Fruit fly (Drosophila melanogaster) whole organism, embryonic: ENCODE measurements around the gene mRpS11.

Source experiments
- Abd-B ChIP-seq: fragments of 200-800 bp; sonication (Bioruptor generic); optimal IDR thresholded peaks from 2 replicates; lab custom pipeline; 2018; ENCODE audit warnings: missing biosample characterization, mild to moderate bottlenecking, missing genetic modification characterization, moderate library complexity
- CG10274 ChIP-seq: fragments of 200-800 bp; sonication (Bioruptor generic); optimal IDR thresholded peaks from 3 replicates; lab custom pipeline; 2017; ENCODE audit warnings: missing biosample characterization, mild to moderate bottlenecking, missing genetic modification characterization
- CG11093 ChIP-seq: fragments of 200-800 bp; sonication (Bioruptor generic); IDR thresholded peaks from 3 replicates; pipeline ENCODE4 v1.3.6; 2022; ENCODE audit warnings: missing biosample characterization, missing genetic modification characterization
- CG14441 ChIP-seq: fragments of 200-800 bp; sonication (Bioruptor generic); IDR thresholded peaks from 2 replicates; pipeline ENCODE4 v1.3.6; 2022; ENCODE audit warnings: missing biosample characterization, missing genetic modification characterization
- CG14965 ChIP-seq: fragments of 200-800 bp; sonication (Bioruptor generic); optimal IDR thresholded peaks from 2 replicates; lab custom pipeline; 2016; ENCODE audit warnings: missing biosample characterization, missing genetic modification characterization, borderline replicate concordance
- CG1603 ChIP-seq: fragments of 200-800 bp; sonication (Bioruptor generic); optimal IDR thresholded peaks from 2 replicates; lab custom pipeline; 2019; ENCODE audit warnings: missing biosample characterization, mild to moderate bottlenecking, missing genetic modification characterization, moderate library complexity
- CG16815 ChIP-seq: fragments of 200-800 bp; sonication (Bioruptor generic); optimal IDR thresholded peaks from 3 replicates; lab custom pipeline; 2017; ENCODE audit warnings: missing biosample characterization, mild to moderate bottlenecking, missing genetic modification characterization
- CG17385 ChIP-seq: fragments of 200-800 bp; sonication (Bioruptor generic); optimal IDR thresholded peaks from 3 replicates; lab custom pipeline; 2018; ENCODE audit warnings: missing biosample characterization, mild to moderate bottlenecking, missing genetic modification characterization
- CG1832 ChIP-seq: fragments of 200-800 bp; sonication (Bioruptor generic); optimal IDR thresholded peaks from 2 replicates; lab custom pipeline; 2017; ENCODE audit warnings: missing biosample characterization, mild to moderate bottlenecking, missing genetic modification characterization, inconsistent platforms
- CG18764 ChIP-seq: fragments of 200-800 bp; sonication (Bioruptor generic); optimal IDR thresholded peaks from 3 replicates; lab custom pipeline; 2016; ENCODE audit warnings: missing biosample characterization, missing genetic modification characterization
- CG2120 ChIP-seq: fragments of 200-800 bp; sonication (Bioruptor generic); optimal IDR thresholded peaks from 3 replicates; lab custom pipeline; 2016; ENCODE audit warnings: missing biosample characterization, missing genetic modification characterization
- CG30403 ChIP-seq: fragments of 200-800 bp; sonication (Bioruptor generic); optimal IDR thresholded peaks from 3 replicates; lab custom pipeline; 2016; ENCODE audit warnings: missing biosample characterization, missing genetic modification characterization
- CG3995 ChIP-seq: fragments of 200-800 bp; sonication (Bioruptor generic); optimal IDR thresholded peaks from 3 replicates; lab custom pipeline; 2016; ENCODE audit warnings: missing biosample characterization, missing genetic modification characterization
- CG7357 ChIP-seq: fragments of 200-800 bp; sonication (Bioruptor generic); IDR thresholded peaks from 3 replicates; pipeline ENCODE4 v1.3.6; 2022; ENCODE audit warnings: missing biosample characterization, missing genetic modification characterization
- CG7786 ChIP-seq: fragments of 200-800 bp; sonication (Bioruptor generic); optimal IDR thresholded peaks from 2 replicates; lab custom pipeline; 2016; ENCODE audit warnings: missing biosample characterization, missing genetic modification characterization
- CG9797 ChIP-seq: fragments of 200-800 bp; sonication (Bioruptor generic); optimal IDR thresholded peaks from 3 replicates; lab custom pipeline; 2018; ENCODE audit warnings: missing biosample characterization, mild to moderate bottlenecking, missing genetic modification characterization
- CG9876 ChIP-seq: fragments of 200-800 bp; sonication (Bioruptor generic); optimal IDR thresholded peaks from 2 replicates; lab custom pipeline; 2016; ENCODE audit warnings: missing biosample characterization, missing genetic modification characterization
- Dip3 ChIP-seq: fragments of 200-800 bp; sonication (Bioruptor generic); optimal IDR thresholded peaks from 3 replicates; lab custom pipeline; 2016; ENCODE audit warnings: missing biosample characterization, missing genetic modification characterization
- Doc2 ChIP-seq: fragments of 200-800 bp; sonication (Bioruptor generic); IDR thresholded peaks from 2 replicates; pipeline ENCODE4 v1.3.6; 2022; ENCODE audit warnings: missing biosample characterization, missing genetic modification characterization
- GATAe ChIP-seq: fragments of 200-800 bp; sonication (Bioruptor generic); conservative IDR thresholded peaks from 2 replicates; pipeline ENCODE4 v1.3.6; 2022; ENCODE audit warnings: missing biosample characterization, missing genetic modification characterization
- Gug ChIP-seq: fragments of 200-800 bp; sonication (Bioruptor generic); IDR thresholded peaks from 4 replicates; pipeline ENCODE4 v1.3.6; 2022; ENCODE audit warnings: missing biosample characterization, missing genetic modification characterization
- HLH3B ChIP-seq: fragments of 200-800 bp; sonication (Bioruptor generic); IDR thresholded peaks from 2 replicates; pipeline ENCODE4 v1.3.6; 2022; ENCODE audit warnings: missing biosample characterization, missing genetic modification characterization
- HLHmδ ChIP-seq: fragments of 200-800 bp; sonication (Bioruptor generic); optimal IDR thresholded peaks from 2 replicates; lab custom pipeline; 2018; ENCODE audit warnings: missing biosample characterization, mild to moderate bottlenecking, missing genetic modification characterization, moderate library complexity
- Hr51 ChIP-seq, 2 experiments: fragments of 200-800 bp; sonication (Bioruptor generic); optimal IDR thresholded peaks; 2 replicates in 1 of 2; 3 replicates in 1 of 2; lab custom pipeline; 2016 to 2018; ENCODE audit warnings: missing biosample characterization in 2 of 2, missing genetic modification characterization in 2 of 2, mild to moderate bottlenecking in 1 of 2, moderate library complexity in 1 of 2
- Mes4 ChIP-seq: fragments of 200-800 bp; sonication (Bioruptor generic); optimal IDR thresholded peaks from 2 replicates; lab custom pipeline; 2016; ENCODE audit warnings: missing biosample characterization, missing genetic modification characterization
- Myb ChIP-seq: fragments of 200-800 bp; sonication (Bioruptor generic); optimal IDR thresholded peaks from 2 replicates; lab custom pipeline; 2016; ENCODE audit warnings: missing biosample characterization, missing genetic modification characterization
- Ptx1 ChIP-seq: fragments of 200-800 bp; sonication (Bioruptor generic); IDR thresholded peaks from 2 replicates; pipeline ENCODE4 v1.3.6; 2022; ENCODE audit warnings: missing biosample characterization, missing genetic modification characterization
- Side ChIP-seq: fragments of 200-800 bp; sonication (Bioruptor generic); optimal IDR thresholded peaks from 2 replicates; lab custom pipeline; 2016; ENCODE audit warnings: missing biosample characterization, missing genetic modification characterization
- Spps ChIP-seq: fragments of 200-800 bp; sonication (Bioruptor generic); optimal IDR thresholded peaks from 2 replicates; lab custom pipeline; 2018; ENCODE audit warnings: missing biosample characterization, mild to moderate bottlenecking, missing genetic modification characterization
- al ChIP-seq: fragments of 200-800 bp; sonication (Bioruptor generic); IDR thresholded peaks from 2 replicates; pipeline ENCODE4 v1.3.6; 2022; ENCODE audit warnings: missing biosample characterization, missing genetic modification characterization
- bbx ChIP-seq: fragments of 200-800 bp; sonication (Bioruptor generic); IDR thresholded peaks from 2 replicates; pipeline ENCODE4 v1.3.6; 2022; ENCODE audit warnings: missing biosample characterization, missing genetic modification characterization; ENCODE audit not compliant: partially characterized antibody
- bigmax ChIP-seq: fragments of 200-800 bp; sonication (Bioruptor generic); optimal IDR thresholded peaks from 2 replicates; lab custom pipeline; 2018; ENCODE audit warnings: missing biosample characterization, mild to moderate bottlenecking, missing genetic modification characterization
- cato ChIP-seq: fragments of 200-800 bp; sonication (Bioruptor generic); optimal IDR thresholded peaks from 2 replicates; lab custom pipeline; 2016; ENCODE audit warnings: missing biosample characterization, missing genetic modification characterization, borderline replicate concordance
- chm ChIP-seq: fragments of 200-800 bp; sonication (Bioruptor generic); IDR thresholded peaks from 2 replicates; pipeline ENCODE4 v1.3.6; 2022; ENCODE audit warnings: missing biosample characterization, missing genetic modification characterization
- chn ChIP-seq: fragments of 200-800 bp; sonication (Bioruptor generic); optimal IDR thresholded peaks from 2 replicates; lab custom pipeline; 2016; ENCODE audit warnings: missing biosample characterization, missing genetic modification characterization
- dmrt99B ChIP-seq: fragments of 200-800 bp; sonication (Bioruptor generic); optimal IDR thresholded peaks from 2 replicates; lab custom pipeline; 2018; ENCODE audit warnings: missing biosample characterization, mild to moderate bottlenecking, missing genetic modification characterization, moderate library complexity
- fd102C ChIP-seq: fragments of 200-800 bp; sonication (Bioruptor generic); optimal IDR thresholded peaks from 2 replicates; lab custom pipeline; 2018; ENCODE audit warnings: missing biosample characterization, mild to moderate bottlenecking, missing genetic modification characterization, moderate library complexity
- fd96Cb ChIP-seq: fragments of 200-800 bp; sonication (Bioruptor generic); optimal IDR thresholded peaks from 2 replicates; lab custom pipeline; 2018; ENCODE audit warnings: missing biosample characterization, mild to moderate bottlenecking, missing genetic modification characterization, moderate library complexity
- hbn ChIP-seq: fragments of 200-800 bp; sonication (Bioruptor generic); IDR thresholded peaks from 2 replicates; pipeline ENCODE4 v1.3.6; 2022; ENCODE audit warnings: missing biosample characterization, missing genetic modification characterization; ENCODE audit not compliant: partially characterized antibody
- hkb ChIP-seq, 2 experiments: fragments of 200-800 bp in 1 of 2; fragments of >200 bp in 1 of 2; sonication (Bioruptor generic) in 1 of 2; IDR thresholded peaks in 1 of 2; optimal IDR thresholded peaks in 1 of 2; 2 replicates each; pipeline versions ENCODE4 v1.3.6 to Lab custom; 2017 to 2022; ENCODE audit warnings: missing biosample characterization in 1 of 2, missing genetic modification characterization in 1 of 2
- inv ChIP-seq: fragments of 200-800 bp; sonication (Bioruptor generic); IDR thresholded peaks from 2 replicates; pipeline ENCODE4 v1.3.6; 2022; ENCODE audit warnings: missing biosample characterization, missing genetic modification characterization; ENCODE audit not compliant: partially characterized antibody
- jigr1 ChIP-seq: fragments of 200-800 bp; sonication (Bioruptor generic); IDR thresholded peaks from 3 replicates; pipeline ENCODE4 v1.3.6; 2022; ENCODE audit warnings: missing biosample characterization, missing genetic modification characterization
- kni ChIP-seq: fragments of 200-800 bp; sonication (Bioruptor generic); optimal IDR thresholded peaks from 3 replicates; lab custom pipeline; 2017; ENCODE audit warnings: mild to moderate bottlenecking, missing biosample characterization, missing genetic modification reagents, missing genetic modification characterization
- lola ChIP-seq, 3 experiments: fragments of >200 bp in 2 of 3; fragments of 200-800 bp in 1 of 3; sonication (Bioruptor generic) in 1 of 3; optimal IDR thresholded peaks; 2 replicates each; lab custom pipeline; 2017 to 2019; ENCODE audit warnings: missing biosample characterization in 3 of 3, missing genetic modification characterization in 3 of 3, mild to moderate bottlenecking in 1 of 3, moderate library complexity in 1 of 3
- nom ChIP-seq: fragments of 200-800 bp; sonication (Bioruptor generic); optimal IDR thresholded peaks from 2 replicates; lab custom pipeline; 2017; ENCODE audit warnings: missing biosample characterization, missing genetic modification characterization, mild to moderate bottlenecking, moderate library complexity, missing genetic modification reagents
- sens ChIP-seq: fragments of 200-800 bp; sonication (Bioruptor generic); peaks from one replicate; lab custom pipeline; 2016; ENCODE audit warnings: missing biosample characterization, missing genetic modification characterization
- trem ChIP-seq: fragments of 200-800 bp; optimal IDR thresholded peaks from 3 replicates; lab custom pipeline; 2019; ENCODE audit warnings: missing biosample characterization, mild to moderate bottlenecking, missing genetic modification characterization, moderate library complexity
- trh ChIP-seq: fragments of 200-800 bp; sonication (Bioruptor generic); optimal IDR thresholded peaks from 2 replicates; lab custom pipeline; 2016; ENCODE audit warnings: missing biosample characterization, missing genetic modification characterization
- unpg ChIP-seq: fragments of 200-800 bp; sonication (Bioruptor generic); optimal IDR thresholded peaks from 3 replicates; lab custom pipeline; 2018; ENCODE audit warnings: missing biosample characterization, mild to moderate bottlenecking, missing genetic modification characterization, moderate library complexity
- yki ChIP-seq: fragments of >200 bp; optimal IDR thresholded peaks from 3 replicates; lab custom pipeline; 2018
- zfh2 ChIP-seq: fragments of 200-800 bp; sonication (Bioruptor generic); optimal IDR thresholded peaks from 2 replicates; lab custom pipeline; 2016; ENCODE audit warnings: missing biosample characterization, missing genetic modification characterization

mRpS11 gene

DNA sequence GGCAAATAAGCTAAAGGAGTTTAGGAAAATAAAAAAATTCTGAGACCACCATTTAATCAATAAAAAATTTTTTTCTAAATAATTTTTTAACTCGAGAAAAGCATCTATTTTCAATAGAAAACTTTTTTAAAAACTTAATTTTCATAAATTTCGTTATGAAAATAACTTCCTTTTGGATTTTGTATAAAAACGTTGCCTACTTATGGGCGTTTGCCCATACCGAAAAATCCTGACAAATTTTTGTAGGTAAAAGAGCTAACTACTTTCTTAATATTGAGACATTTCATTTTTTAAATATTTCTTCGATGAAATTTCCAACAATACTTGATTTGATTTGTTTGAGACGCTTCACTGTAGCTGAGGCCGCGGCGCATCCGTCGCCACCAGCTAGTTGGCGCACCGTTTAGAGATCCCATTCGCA is 12.3 kb upstream of the mRpS11 start (continued):
- peak; percentile 22 for TF ChIP-seq CG10274
- 0 out of 2 replicates have a peak, but pooled peaks have one; percentile 25 for TF ChIP-seq HLH3B (GFP tag; lab: Robert Waterston, UW)
- peak; percentile 5 for TF ChIP-seq Myb (GFP tag; lab: Kevin White, UChicago)
- TF ChIP-seq yki (lab: Kevin White, UChicago) = no peak
- TF ChIP-seq trh = no peak
- TF ChIP-seq chm (GFP tag; lab: Robert Waterston, UW) = no peak
- TF ChIP-seq CG18764 = no peak
- TF ChIP-seq Spps (tag; lab: Kevin White, UChicago) = peak; percentile 1
- TF ChIP-seq dmrt99B (tag; lab: Kevin White, UChicago) = peak; percentile 66
- peak; percentile 73 for TF ChIP-seq CG30403 (GFP tag; lab: Kevin White, UChicago)
- TF ChIP-seq CG11093 (GFP tag; lab: Robert Waterston, UW) = no peak
- no peak for TF ChIP-seq cato
- no peak for TF ChIP-seq CG9876 (GFP tag; lab: Kevin White, UChicago)
- TF ChIP-seq Abd-B = peak; percentile 8
- no peak for TF ChIP-seq chn (GFP tag; lab: Kevin White, UChicago)
- TF ChIP-seq CG17385 (GFP tag; lab: Kevin White, UChicago) = peak; percentile 50
- TF ChIP-seq al (GFP tag; lab: Robert Waterston, UW) = no peak
- no peak for TF ChIP-seq CG1603 (tag; lab: Kevin White, UChicago)
- TF ChIP-seq CG16815 (GFP tag; lab: Kevin White, UChicago) = peak; percentile 30
- TF ChIP-seq CG9797 (GFP tag; lab: Kevin White, UChicago) = no peak
- no peak for TF ChIP-seq bigmax (GFP tag; lab: Kevin White, UChicago)
- no peak for TF ChIP-seq CG1832 (GFP tag; lab: Kevin White, UChicago)
- TF ChIP-seq Side (GFP tag; lab: Kevin White, UChicago) = no peak
- TF ChIP-seq lola (GFP tag; optimal IDR thresholded peaks at IDR 0.05; lab: Kevin White, UChicago) = peak in 1 of 3 experiments; percentile 53
- TF ChIP-seq CG7786 (GFP tag; lab: Kevin White, UChicago) = peak; percentile 19
- TF ChIP-seq Ptx1 = no peak
- no peak for TF ChIP-seq hkb (optimal IDR thresholded peaks at IDR 0.05; lab: Kevin White, UChicago)
- no peak for TF ChIP-seq hkb (GFP tag; IDR thresholded peaks at IDR 0.05; lab: Robert Waterston, UW)
- peak; percentile 32; the same call in 1 of the 2 replicates for TF ChIP-seq CG14441 (GFP tag; lab: Robert Waterston, UW)
- TF ChIP-seq Hr51 (GFP tag; optimal IDR thresholded peaks at IDR 0.05; lab: Kevin White, UChicago) = peak in 1 of 2 experiments; percentile 65
- peak; percentile 63 for TF ChIP-seq CG2120 (GFP tag; lab: Kevin White, UChicago)
- TF ChIP-seq Mes4 (GFP tag; lab: Kevin White, UChicago) = no peak
- TF ChIP-seq fd96Cb (tag; lab: Kevin White, UChicago) = peak; percentile 62
- TF ChIP-seq CG14965 (GFP tag; lab: Kevin White, UChicago) = no peak
- no peak for TF ChIP-seq nom (GFP tag; lab: Kevin White, UChicago)
- TF ChIP-seq Gug = no peak
- TF ChIP-seq kni (GFP tag; lab: Kevin White, UChicago) = no peak
- no peak for TF ChIP-seq GATAe (GFP tag; lab: Robert Waterston, UW)
- peak; percentile 94 for TF ChIP-seq sens (GFP tag; lab: Kevin White, UChicago)
- no peak for TF ChIP-seq CG3995 (GFP tag; lab: Kevin White, UChicago)
- TF ChIP-seq jigr1 = no peak
- TF ChIP-seq Doc2 = no peak
- TF ChIP-seq HLHmδ (GFP tag; lab: Kevin White, UChicago) = no peak
- TF ChIP-seq unpg (GFP tag; lab: Kevin White, UChicago) = peak; percentile 12
- TF ChIP-seq Dip3 (GFP tag; lab: Kevin White, UChicago) = peak; percentile 30
- TF ChIP-seq hbn (GFP tag; lab: Robert Waterston, UW) = no peak
- TF ChIP-seq CG7357 (GFP tag; lab: Robert Waterston, UW) = no peak
- TF ChIP-seq bbx (GFP tag; lab: Robert Waterston, UW) = no peak
- TF ChIP-seq inv = no peak
- peak; percentile 18 for TF ChIP-seq trem
- peak; percentile 37 for TF ChIP-seq zfh2
- no peak for TF ChIP-seq fd102C (GFP tag; lab: Kevin White, UChicago)
